Worm (Caenorhabditis elegans) whole organism, early embryonic: Measurements from ENCODE around the gene ZK632.14.

ENCODE experiments used
- B0310.2 ChIP-seq: sonication (generic microtip); optimal IDR thresholded peaks from 2 replicates; lab custom pipeline; 2016; ENCODE audit warnings: mild to moderate bottlenecking, missing genetic modification characterization, missing compliant biosample characterization
- F13C5.2 ChIP-seq: sonication (generic microtip); optimal IDR thresholded peaks from 2 replicates; lab custom pipeline; 2017; ENCODE audit warnings: mild to moderate bottlenecking, missing genetic modification characterization, inconsistent platforms, missing compliant biosample characterization
- aly-1 ChIP-seq: sonication (generic microtip); optimal IDR thresholded peaks from 2 replicates; lab custom pipeline; 2016; ENCODE audit warnings: missing genetic modification characterization, missing compliant biosample characterization
- ama-1 ChIP-seq: fragments of 150-350 bp; optimal IDR thresholded peaks from 2 replicates; lab custom pipeline; 2014
- ceh-13 ChIP-seq: fragments of 200-800 bp; sonication (Bioruptor generic); optimal IDR thresholded peaks from 2 replicates; lab custom pipeline; 2018; ENCODE audit warnings: mild to moderate bottlenecking, missing genetic modification characterization, missing compliant biosample characterization
- ceh-36 ChIP-seq: sonication (generic microtip); optimal IDR thresholded peaks from 2 replicates; lab custom pipeline; 2016; ENCODE audit warnings: missing genetic modification characterization, inconsistent platforms, missing compliant biosample characterization
- ets-7 ChIP-seq: sonication (generic microtip); optimal IDR thresholded peaks from 2 replicates; lab custom pipeline; 2016; ENCODE audit warnings: missing genotype, missing genetic modification characterization, missing compliant biosample characterization
- flt-1 ChIP-seq: fragments of 200-800 bp; sonication (Bioruptor generic); IDR thresholded peaks from 2 replicates; pipeline ENCODE4 v1.3.6; 2022; ENCODE audit warnings: missing genetic modification characterization, missing compliant biosample characterization
- hmbx-1 ChIP-seq: sonication (generic microtip); optimal IDR thresholded peaks from 2 replicates; lab custom pipeline; 2016; ENCODE audit warnings: mild to moderate bottlenecking, missing genetic modification characterization, missing compliant biosample characterization
- hmg-4 ChIP-seq: fragments of 200-800 bp; sonication (Bioruptor generic); optimal IDR thresholded peaks from 2 replicates; lab custom pipeline; 2018; ENCODE audit warnings: mild to moderate bottlenecking, missing genetic modification characterization, missing compliant biosample characterization
- hnd-1 ChIP-seq: sonication (generic microtip); optimal IDR thresholded peaks from 2 replicates; lab custom pipeline; 2016; ENCODE audit warnings: missing genetic modification characterization, missing compliant biosample characterization
- pes-1 ChIP-seq: fragments of 200-800 bp; sonication (Bioruptor generic); IDR thresholded peaks from 2 replicates; pipeline ENCODE4 v1.3.6; 2022; ENCODE audit warnings: missing genetic modification reagents, missing genetic modification characterization, missing compliant biosample characterization
- scrt-1 ChIP-seq: fragments of 200-800 bp; sonication (Bioruptor generic); IDR thresholded peaks from 2 replicates; pipeline ENCODE4 v1.3.6; 2022; ENCODE audit warnings: missing genetic modification characterization, missing compliant biosample characterization
- sea-1 ChIP-seq: fragments of 200-800 bp; sonication (Bioruptor generic); conservative IDR thresholded peaks from 2 replicates; pipeline ENCODE4 v1.3.6; 2022; ENCODE audit warnings: missing genetic modification characterization, missing compliant biosample characterization
- tbx-11 ChIP-seq: fragments of 200-800 bp; sonication (Bioruptor generic); IDR thresholded peaks from 2 replicates; pipeline ENCODE4 v1.3.6; 2022; ENCODE audit warnings: missing genetic modification characterization, missing compliant biosample characterization
- tbx-37 ChIP-seq: fragments of 200-800 bp; sonication (Bioruptor generic); conservative IDR thresholded peaks from 2 replicates; pipeline ENCODE4 v1.3.6; 2022; ENCODE audit warnings: missing genetic modification reagents, missing genetic modification characterization, missing compliant biosample characterization
- tra-4 ChIP-seq: sonication (generic microtip); optimal IDR thresholded peaks from 2 replicates; lab custom pipeline; 2017; ENCODE audit warnings: missing genetic modification characterization, missing compliant biosample characterization

Gene ZK632.14

ce11 chrIII:9798478-9799157, 14.6 kb upstream of the ZK632.14 start, which contains the start of gene ZK632.2:
Gene ZK632.2 (plus strand): TSS chrIII:9799107.
- TF ChIP-seq ets-7 (tag; lab: Kevin White, UChicago), result no peak
- TF ChIP-seq hmg-4, result no peak
- no peak for TF ChIP-seq tbx-11 (GFP tag; lab: Robert Waterston, UW)
- TF ChIP-seq hmbx-1, result no peak
- no peak for TF ChIP-seq B0310.2
- no peak for TF ChIP-seq ceh-36 (tag; lab: Kevin White, UChicago)

- no peak for TF ChIP-seq ceh-13 (GFP tag; lab: Kevin White, UChicago)
- TF ChIP-seq F13C5.2 (tag; lab: Kevin White, UChicago), result no peak
- no peak for TF ChIP-seq ama-1
- TF ChIP-seq ets-7 (tag; lab: Kevin White, UChicago), result no peak
- no peak for TF ChIP-seq sea-1 (GFP tag; lab: Robert Waterston, UW)
- no peak for TF ChIP-seq aly-1 (tag; lab: Kevin White, UChicago)
- no peak for TF ChIP-seq hnd-1 (tag; lab: Kevin White, UChicago)
- TF ChIP-seq tbx-37 (GFP tag; lab: Robert Waterston, UW), result no peak
- no peak for TF ChIP-seq ceh-36 (tag; lab: Kevin White, UChicago)
These were observed 11.2 kb upstream of the ZK632.14 start for ce11 chrIII:9802045-9802444.

- TF ChIP-seq sea-1 (GFP tag; lab: Robert Waterston, UW), result no peak
- TF ChIP-seq hnd-1 (tag; lab: Kevin White, UChicago), result no peak
These were observed 8.1 kb upstream of the ZK632.14 start, which contains the start of gene riok-3 for ce11 chrIII:9804997-9805610. Gene riok-3 (minus strand): TSS chrIII:9805011.

ce11 chrIII:9806968-9807559, 6.2 kb upstream of the ZK632.14 start, which contains the start of gene ZK632.4:
Gene ZK632.4 (minus strand): TSS chrIII:9807454.
- TF ChIP-seq ama-1 (no peak), tbx-11 (GFP tag; lab: Robert Waterston, UW) (no peak), tra-4 (tag; lab: Kevin White, UChicago) (no peak), pes-1 (GFP tag; lab: Robert Waterston, UW) (no peak), ets-7 (tag; lab: Kevin White, UChicago) (no peak), ceh-36 (tag; lab: Kevin White, UChicago) (no peak), F13C5.2 (tag; lab: Kevin White, UChicago) (no peak), scrt-1 (GFP tag; lab: Robert Waterston, UW) (no peak), tbx-37 (GFP tag; lab: Robert Waterston, UW) (no peak)

ce11 chrIII:9807560-9808046, 5.6 kb upstream of the ZK632.14 start:
- TF ChIP-seq aly-1 (tag; lab: Kevin White, UChicago), result no peak
- no peak for TF ChIP-seq F13C5.2 (tag; lab: Kevin White, UChicago)

ce11 chrIII:9808179-9808578, 5.1 kb upstream of the ZK632.14 start, which contains the start of gene gtap-2:
Gene gtap-2 (plus strand): TSS chrIII:9808544.
- TF ChIP-seq ama-1, result no peak
- no peak for TF ChIP-seq aly-1 (tag; lab: Kevin White, UChicago)
- no peak for TF ChIP-seq ets-7 (tag; lab: Kevin White, UChicago)
- 0 out of 2 replicates have a peak, but pooled peaks have one; percentile 37 for TF ChIP-seq tbx-37 (GFP tag; lab: Robert Waterston, UW)
- TF ChIP-seq flt-1, result no peak
- no peak for TF ChIP-seq tbx-11 (GFP tag; lab: Robert Waterston, UW)

ce11 chrIII:9817087-9817612, 3.9 kb downstream of the ZK632.14 start, which contains the start of gene cnx-1:
Gene cnx-1 (minus strand): TSS chrIII:9817137.
- TF ChIP-seq sea-1 (GFP tag; lab: Robert Waterston, UW) (no peak), aly-1 (tag; lab: Kevin White, UChicago) (peak; percentile 19), flt-1 (no peak), hmg-4 (peak; percentile 73), tbx-37 (GFP tag; lab: Robert Waterston, UW) (no peak), ceh-36 (tag; lab: Kevin White, UChicago) (no peak), tra-4 (tag; lab: Kevin White, UChicago) (no peak)

ce11 chrIII:9817894-9818293, 4.6 kb downstream of the ZK632.14 start:
- TF ChIP-seq aly-1 (tag; lab: Kevin White, UChicago) (no peak), ceh-13 (GFP tag; lab: Kevin White, UChicago) (no peak), pes-1 (GFP tag; lab: Robert Waterston, UW) (no peak), F13C5.2 (tag; lab: Kevin White, UChicago) (no peak), tbx-37 (GFP tag; lab: Robert Waterston, UW) (no peak), scrt-1 (GFP tag; lab: Robert Waterston, UW) (no peak), hmg-4 (no peak), hnd-1 (tag; lab: Kevin White, UChicago) (no peak), hmbx-1 (no peak), ama-1 (no peak), tra-4 (tag; lab: Kevin White, UChicago) (no peak), sea-1 (GFP tag; lab: Robert Waterston, UW) (no peak), B0310.2 (no peak), ceh-36 (tag; lab: Kevin White, UChicago) (no peak), flt-1 (no peak), ets-7 (tag; lab: Kevin White, UChicago) (no peak), tbx-11 (GFP tag; lab: Robert Waterston, UW) (no peak)
